Worm (Caenorhabditis elegans): ENCODE data around the gene F26A1.19.

Gene F26A1.19

ce11 chrIII:4844327-4844726 is 6.8 kb downstream of the F26A1.19 start, which contains the start of the genes clec-157 and fkh-5:
Gene clec-157 (minus strand): TSS chrIII:4844427.
Gene fkh-5 (plus strand): TSS chrIII:4844662.
- no peak for TF ChIP-seq lin-13 (GFP tag; optimal IDR thresholded peaks at IDR 0.05)
- TF ChIP-seq unc-55 (GFP tag; optimal IDR thresholded peaks at IDR 0.05), result no peak
- no peak for TF ChIP-seq nhr-77 (tag; optimal IDR thresholded peaks at IDR 0.05)
- TF ChIP-seq sma-9 (GFP tag; optimal IDR thresholded peaks at IDR 0.05), result no peak
- TF ChIP-seq sma-9 (tag; optimal IDR thresholded peaks at IDR 0.05), result no peak
- no peak for TF ChIP-seq lin-11 (tag; optimal IDR thresholded peaks at IDR 0.05)
- TF ChIP-seq ztf-4 (tag; optimal IDR thresholded peaks at IDR 0.05), result no peak
- no peak for TF ChIP-seq nhr-11 (tag; optimal IDR thresholded peaks at IDR 0.05)
- TF ChIP-seq aly-2 (tag; optimal IDR thresholded peaks at IDR 0.05), result no peak
- no peak for TF ChIP-seq egl-27 (tag; optimal IDR thresholded peaks at IDR 0.05)
- no peak for TF ChIP-seq elt-3 (tag; optimal IDR thresholded peaks at IDR 0.05)
- no peak for TF ChIP-seq sma-3 (GFP tag; optimal IDR thresholded peaks at IDR 0.05)

DNA sequence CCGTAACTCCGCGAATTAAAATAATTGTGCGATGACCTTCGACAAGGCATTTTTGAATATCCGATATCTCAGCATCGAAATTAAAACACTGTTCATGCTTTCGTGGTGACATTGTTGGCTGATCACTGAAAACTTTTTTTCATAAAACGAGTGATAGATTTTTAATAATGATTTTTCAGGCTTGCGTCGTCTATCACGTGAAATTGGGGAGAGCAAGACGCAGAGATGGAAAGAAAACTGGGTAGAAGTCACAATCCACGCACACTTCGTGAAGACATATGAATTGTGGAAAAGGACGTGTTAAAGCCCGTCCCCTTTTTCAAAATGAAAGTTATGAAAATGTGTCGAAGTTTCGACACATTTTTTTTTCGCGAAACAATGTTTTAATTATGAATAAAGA is 12.2 kb downstream of the F26A1.19 start, which contains the start of gene nonu-1:
Gene nonu-1 (minus strand): TSS at position 169 of the 400 bp plus-strand sequence.
- TF ChIP-seq ama-1 (optimal IDR thresholded peaks at IDR 0.05), result no peak
- TF ChIP-seq lin-39 (tag; optimal IDR thresholded peaks at IDR 0.05), result no peak
- no peak for TF ChIP-seq peb-1 (tag; optimal IDR thresholded peaks at IDR 0.05)
- TF ChIP-seq Y55F3AM.14 (GFP tag; optimal IDR thresholded peaks at IDR 0.05), result no peak
- no peak for TF ChIP-seq R02D3.7 (tag; optimal IDR thresholded peaks at IDR 0.05)
- no peak for TF ChIP-seq sma-3 (GFP tag; optimal IDR thresholded peaks at IDR 0.05)
- TF ChIP-seq zag-1 (tag; optimal IDR thresholded peaks at IDR 0.05), result no peak
- no peak for TF ChIP-seq F13H6.1 (tag; optimal IDR thresholded peaks at IDR 0.05)
- TF ChIP-seq skn-1 (tag; optimal IDR thresholded peaks at IDR 0.05), result no peak
- TF ChIP-seq unc-55 (GFP tag; optimal IDR thresholded peaks at IDR 0.05), result no peak
- no peak for TF ChIP-seq elt-3 (tag; optimal IDR thresholded peaks at IDR 0.05)
- TF ChIP-seq lsy-2 (tag; optimal IDR thresholded peaks at IDR 0.05), result no peak
- no peak for TF ChIP-seq nhr-23 (tag; optimal IDR thresholded peaks at IDR 0.05)
- no peak for TF ChIP-seq sma-9 (GFP tag; optimal IDR thresholded peaks at IDR 0.05)
- no peak for TF ChIP-seq sma-9 (tag; optimal IDR thresholded peaks at IDR 0.05)
- TF ChIP-seq nhr-129 (tag; optimal IDR thresholded peaks at IDR 0.05), result no peak
- TF ChIP-seq alr-1 (tag; optimal IDR thresholded peaks at IDR 0.05), result no peak
- no peak for TF ChIP-seq elt-1 (tag; optimal IDR thresholded peaks at IDR 0.05)
- TF ChIP-seq blmp-1 (tag; optimal IDR thresholded peaks at IDR 0.05; ENCODE audit: insufficient read depth), result no peak
- no peak for TF ChIP-seq ceh-16 (tag; optimal IDR thresholded peaks at IDR 0.05)

DNA sequence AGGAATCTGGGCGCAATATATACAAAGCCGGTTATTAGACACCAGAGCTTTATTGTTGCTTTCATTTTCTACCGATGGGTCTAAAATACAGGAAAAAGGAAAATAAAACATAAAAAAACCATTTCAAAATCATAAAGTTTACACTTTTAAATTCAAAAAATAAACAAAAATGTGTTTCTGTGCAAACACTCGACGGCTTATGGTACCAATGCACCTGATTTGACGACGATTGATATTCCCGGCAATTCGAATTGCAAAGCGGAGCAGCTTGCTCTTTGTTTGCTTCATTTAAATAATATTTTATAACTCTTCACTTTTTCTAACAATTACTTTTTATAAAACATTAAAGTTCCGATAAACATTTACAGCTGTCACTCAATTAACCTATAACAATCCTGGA is 12.6 kb downstream of the F26A1.19 start, which contains the start of gene F26A1.1:
Gene F26A1.1 (plus strand): TSS at position 369 of the 400 bp plus-strand sequence.
- TF ChIP-seq unc-55 (GFP tag; optimal IDR thresholded peaks at IDR 0.05) (peak; percentile 54), lsy-2 (tag; optimal IDR thresholded peaks at IDR 0.05) (peak in 1 of 2 experiments; percentile 38), crh-2 (tag; optimal IDR thresholded peaks at IDR 0.05) (peak; percentile 5), gmeb-1 (tag; optimal IDR thresholded peaks at IDR 0.05) (peak; percentile 6), sma-3 (GFP tag; optimal IDR thresholded peaks at IDR 0.05) (no peak), nhr-129 (tag; optimal IDR thresholded peaks at IDR 0.05) (peak; percentile 8)

ce11 chrIII:4852025-4852424 is 14.5 kb downstream of the F26A1.19 start, which contains the start of gene ced-4:
Gene ced-4 (plus strand): TSS chrIII:4852325.
- TF ChIP-seq blmp-1 (tag; optimal IDR thresholded peaks at IDR 0.05; ENCODE audit: insufficient read depth), result no peak

- TF ChIP-seq egl-27 (tag; optimal IDR thresholded peaks at IDR 0.05) (no peak), blmp-1 (tag; optimal IDR thresholded peaks at IDR 0.05; ENCODE audit: insufficient read depth) (no peak), elt-3 (tag; optimal IDR thresholded peaks at IDR 0.05) (no peak), lin-13 (GFP tag; optimal IDR thresholded peaks at IDR 0.05) (no peak), sma-9 (GFP tag; optimal IDR thresholded peaks at IDR 0.05) (no peak), sma-9 (tag; optimal IDR thresholded peaks at IDR 0.05) (no peak), mdl-1 (tag; optimal IDR thresholded peaks at IDR 0.05) (no peak), nhr-21 (tag; optimal IDR thresholded peaks at IDR 0.05) (no peak), lin-11 (tag; optimal IDR thresholded peaks at IDR 0.05) (no peak), unc-62 (GFP tag; optimal IDR thresholded peaks at IDR 0.05) (no peak), aly-2 (tag; optimal IDR thresholded peaks at IDR 0.05) (no peak), unc-39 (tag; optimal IDR thresholded peaks at IDR 0.05) (no peak), mab-5 (tag; optimal IDR thresholded peaks at IDR 0.05) (no peak), ZK546.5 (tag; optimal IDR thresholded peaks at IDR 0.05) (no peak), alr-1 (tag; optimal IDR thresholded peaks at IDR 0.05) (no peak), fos-1 (tag; optimal IDR thresholded peaks at IDR 0.05) (no peak), peb-1 (tag; optimal IDR thresholded peaks at IDR 0.05) (no peak), lin-39 (tag; optimal IDR thresholded peaks at IDR 0.05) (no peak)
Measured at ce11 chrIII:4854918-4855317, 17.4 kb downstream of the F26A1.19 start, which contains the start of gene C35D10.8. Gene C35D10.8 (plus strand): TSS chrIII:4855218.

Data from whole organism, L2 larva.